Worm (Caenorhabditis elegans): ENCODE data around the gene gdi-1.
"Not testable (repeated sequence)": the region's sequence is repeated elsewhere in the genome, so short reads cannot be mapped to it uniquely, and the experiment has no call there.

DNA sequence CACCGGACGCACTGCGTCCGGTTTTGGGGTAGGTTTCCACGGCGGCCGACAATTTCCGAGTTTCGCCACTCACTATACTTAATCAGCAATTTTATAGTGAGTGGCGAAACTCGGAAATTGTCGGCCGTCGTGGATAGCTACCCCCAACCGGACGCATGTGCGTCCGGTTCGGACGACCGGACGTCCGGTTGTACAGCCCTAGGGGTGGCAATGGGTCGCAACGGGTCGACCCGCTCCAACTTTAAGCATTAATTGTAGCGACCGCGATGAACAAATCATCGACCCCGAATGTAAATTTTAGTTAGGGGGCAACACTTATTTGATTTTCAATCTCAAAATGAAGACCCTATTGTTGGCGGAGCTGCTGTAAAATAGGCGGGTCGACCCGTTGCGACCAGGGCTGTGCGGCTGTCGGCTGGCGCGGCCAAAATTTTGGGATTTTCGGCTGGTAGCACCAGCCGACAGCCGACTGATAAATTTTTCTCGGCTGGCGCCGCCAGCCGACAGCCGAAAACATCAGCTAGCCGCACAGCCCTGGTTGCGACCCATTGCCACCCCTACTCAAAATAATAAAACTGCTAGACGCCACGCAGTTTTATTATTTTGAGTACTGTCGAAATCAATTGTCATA is 45.0 kb downstream of the gdi-1 start:
- TF ChIP-seq let-526, dox-1, Y53F4B.3, lin-26 (GFP tag; IDR thresholded peaks at IDR 0.05): not testable (repeated sequence)

Data from whole organism, young adult.